Fruit fly (Drosophila melanogaster): ENCODE results near the gene CG18508.
A peak's percentile ranks its signal among the peaks of the same experiment; 100 is the strongest.

Gene CG18508

DNA sequence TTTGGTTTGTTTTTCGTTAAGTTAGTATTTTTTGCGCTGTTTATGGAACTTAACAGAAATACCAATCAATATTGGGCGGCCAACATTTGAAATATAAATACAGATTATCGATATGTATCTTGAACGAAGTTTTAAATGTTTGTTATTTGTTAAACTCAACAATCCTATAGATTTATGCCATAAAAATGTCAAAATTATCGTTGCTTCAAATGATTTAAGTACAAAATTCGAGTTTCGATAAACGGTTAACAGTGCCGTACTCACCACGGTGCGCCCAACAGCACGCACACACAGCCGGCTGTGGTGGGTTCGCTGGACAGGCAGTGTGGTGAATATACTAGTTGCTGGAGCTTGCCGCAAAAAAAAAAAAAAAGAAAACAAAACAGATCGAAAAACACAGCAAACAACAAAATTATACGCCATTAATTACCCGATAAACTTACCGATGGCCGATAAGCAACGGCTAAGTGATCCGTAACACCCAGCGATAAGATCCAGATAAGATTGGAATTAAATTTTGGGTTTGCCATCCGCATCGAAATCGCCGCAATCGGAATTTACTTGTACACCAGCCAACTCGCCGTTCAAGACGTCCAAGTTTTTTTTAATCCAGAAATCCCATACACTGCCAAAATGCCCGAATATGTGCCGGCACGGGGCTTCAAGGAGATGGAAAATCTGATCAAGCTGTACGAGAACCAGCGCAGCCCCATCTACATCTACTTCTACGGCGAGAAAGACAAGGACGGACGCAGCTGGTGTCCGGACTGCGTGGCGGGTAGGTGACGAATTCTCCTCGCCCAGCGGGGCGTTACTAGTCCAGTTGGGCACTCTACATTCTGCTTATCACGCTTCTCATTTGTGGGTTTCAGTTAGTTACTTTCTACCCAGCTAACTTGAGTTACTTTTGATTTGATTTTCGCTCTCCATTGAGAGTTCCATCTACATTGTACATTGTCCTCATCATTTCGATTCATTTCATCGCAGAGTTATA is 2.2 kb upstream of the CG18508 start, which contains the start of gene CG3939:
Gene CG3939, plus strand, starts transcription at position 138 of the 994 bp plus-strand sequence.
- TF ChIP-seq EcR (GFP tag; optimal IDR thresholded peaks at IDR 0.05), result no peak
- TF ChIP-seq CG8159 (tag; optimal IDR thresholded peaks at IDR 0.05), result peak; percentile 21
- peak; percentile 69 for TF ChIP-seq CG4496 (GFP tag; IDR thresholded peaks at IDR 0.05)
- no peak for TF ChIP-seq CG10348 (GFP tag; IDR thresholded peaks at IDR 0.05)
- peak; percentile 0 for TF ChIP-seq CG15710 (tag; optimal IDR thresholded peaks at IDR 0.05)
- peak; percentile 16 for TF ChIP-seq CG13204 (GFP tag; optimal IDR thresholded peaks at IDR 0.05)
- peak; percentile 8 for TF ChIP-seq Pif1B (GFP tag; optimal IDR thresholded peaks at IDR 0.05)
- TF ChIP-seq Pif1A (GFP tag; optimal IDR thresholded peaks at IDR 0.05), result peak; percentile 25
- TF ChIP-seq Snoo (tag; optimal IDR thresholded peaks at IDR 0.05), result no peak
- 0 out of 2 replicates have a peak, but pooled peaks have one; percentile 13 for TF ChIP-seq Ets98B (GFP tag; IDR thresholded peaks at IDR 0.05)
- TF ChIP-seq fd96Ca (GFP tag; IDR thresholded peaks at IDR 0.05), result 0 out of 3 replicates have a peak, but pooled peaks have one; percentile 46
- no peak for TF ChIP-seq D1 (tag; optimal IDR thresholded peaks at IDR 0.05)
- TF ChIP-seq CG12605 (GFP tag; IDR thresholded peaks at IDR 0.05), result peak; percentile 81
- TF ChIP-seq CG17806 (tag; optimal IDR thresholded peaks at IDR 0.05), result no peak
- TF ChIP-seq CG8301 (tag; optimal IDR thresholded peaks at IDR 0.05), result no peak
- no peak for TF ChIP-seq CG32121 (GFP tag; IDR thresholded peaks at IDR 0.05)
- TF ChIP-seq CG14655 (GFP tag; optimal IDR thresholded peaks at IDR 0.05), result peak; percentile 7
- TF ChIP-seq gl (tag; optimal IDR thresholded peaks at IDR 0.05), result peak; percentile 55
- no peak for TF ChIP-seq rn (GFP tag; IDR thresholded peaks at IDR 0.05)
- peak; percentile 30 for TF ChIP-seq CG34367 (tag; optimal IDR thresholded peaks at IDR 0.05)
- no peak for TF ChIP-seq CG9948 (tag; optimal IDR thresholded peaks at IDR 0.05)

- TF ChIP-seq CG13204 (GFP tag; optimal IDR thresholded peaks at IDR 0.05), result no peak
- no peak for TF ChIP-seq CG10348 (GFP tag; IDR thresholded peaks at IDR 0.05)
- TF ChIP-seq rn (GFP tag; IDR thresholded peaks at IDR 0.05), result no peak
- TF ChIP-seq Pif1A (GFP tag; optimal IDR thresholded peaks at IDR 0.05), result no peak
- no peak for TF ChIP-seq CG14655 (GFP tag; optimal IDR thresholded peaks at IDR 0.05)
- no peak for TF ChIP-seq Snoo (tag; optimal IDR thresholded peaks at IDR 0.05)
- no peak for TF ChIP-seq gl (tag; optimal IDR thresholded peaks at IDR 0.05)
- TF ChIP-seq CG4496 (GFP tag; IDR thresholded peaks at IDR 0.05), result no peak
- TF ChIP-seq CG9948 (tag; optimal IDR thresholded peaks at IDR 0.05), result no peak
Observed at dm6 chrX:3174374-3174773, 1.4 kb upstream of the CG18508 start, which contains the start of gene Fcp3C. TSS of gene Fcp3C (minus strand) at chrX:3174474.

DNA sequence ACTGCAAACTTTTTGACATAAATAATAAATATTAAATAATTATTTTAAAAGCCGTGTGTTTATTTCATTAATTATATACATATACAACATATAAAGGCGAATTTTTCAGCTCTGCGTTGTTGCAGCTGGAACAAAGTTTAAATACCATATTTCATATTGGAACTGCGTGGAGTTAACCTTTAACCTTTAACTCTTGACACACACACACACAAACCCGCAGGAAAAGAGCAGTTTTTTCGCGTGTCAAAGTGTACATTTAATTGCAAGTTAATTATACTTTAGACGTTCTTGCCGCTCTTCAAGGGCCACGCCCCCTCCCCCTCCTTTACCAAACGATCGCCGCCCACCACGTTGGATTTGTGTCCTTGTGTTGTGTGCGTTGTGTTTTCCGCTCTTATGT is 723 bp downstream of the CG18508 start:
- TF ChIP-seq fd96Ca (GFP tag; IDR thresholded peaks at IDR 0.05) (no peak), CG4496 (GFP tag; IDR thresholded peaks at IDR 0.05) (no peak)

DNA sequence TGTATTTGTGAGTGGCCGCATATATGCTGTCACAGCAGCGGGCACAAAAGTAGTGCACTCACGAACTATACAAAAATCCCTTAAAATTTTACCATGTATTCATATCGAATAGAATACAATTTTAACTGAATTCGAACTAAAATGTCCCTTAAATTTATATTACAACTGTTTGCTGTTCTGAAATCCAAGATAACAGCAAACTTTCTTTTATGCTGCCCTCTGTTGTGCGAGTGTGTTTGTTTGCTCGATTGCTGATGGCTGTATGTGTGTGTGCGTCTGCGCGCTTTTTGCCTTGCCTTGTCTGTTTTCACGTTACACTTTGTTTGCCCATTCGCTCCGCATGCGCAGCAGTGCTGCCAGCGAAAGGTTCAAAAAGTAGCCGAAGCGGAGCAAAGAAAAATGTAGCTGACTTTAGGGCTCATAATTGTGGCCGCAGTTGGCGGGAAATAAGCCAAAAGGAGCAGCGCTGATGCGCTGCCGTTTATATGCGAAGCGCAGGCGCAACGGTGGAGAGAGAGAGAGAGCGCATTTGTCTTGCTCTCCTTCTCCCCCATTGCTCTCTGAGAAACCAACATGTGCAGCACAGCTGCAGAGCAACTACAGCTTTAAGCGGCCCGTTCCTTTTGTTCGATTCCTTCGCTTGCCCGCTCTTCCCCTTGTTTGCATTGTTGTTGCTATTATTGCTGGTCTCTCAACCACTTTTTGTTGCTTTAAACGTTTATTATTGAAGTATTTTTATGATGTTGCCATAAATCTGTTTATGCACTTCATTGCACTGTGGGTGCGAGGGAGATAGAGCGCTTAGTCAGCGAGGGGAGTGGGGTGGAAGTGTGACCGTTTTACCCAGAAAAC is 10.3 kb downstream of the CG18508 start:
- TF ChIP-seq Pif1B (GFP tag; optimal IDR thresholded peaks at IDR 0.05) (peak; percentile 89), CG17806 (tag; optimal IDR thresholded peaks at IDR 0.05) (peak; percentile 89), CG10348 (GFP tag; IDR thresholded peaks at IDR 0.05) (peak; percentile 61), CG9948 (tag; optimal IDR thresholded peaks at IDR 0.05) (peak; percentile 90), gl (tag; optimal IDR thresholded peaks at IDR 0.05) (peak; percentile 68), CG15710 (tag; optimal IDR thresholded peaks at IDR 0.05) (peak; percentile 90), D1 (tag; optimal IDR thresholded peaks at IDR 0.05) (peak; percentile 54), Ets98B (GFP tag; IDR thresholded peaks at IDR 0.05) (peak; percentile 93), CG13204 (GFP tag; optimal IDR thresholded peaks at IDR 0.05) (peak; percentile 18), CG8159 (tag; optimal IDR thresholded peaks at IDR 0.05) (peak; percentile 93), EcR (GFP tag; optimal IDR thresholded peaks at IDR 0.05) (no peak), CG4496 (GFP tag; IDR thresholded peaks at IDR 0.05) (peak; percentile 94), Snoo (tag; optimal IDR thresholded peaks at IDR 0.05) (peak; percentile 89), fd96Ca (GFP tag; IDR thresholded peaks at IDR 0.05) (peak; percentile 89), CG12605 (GFP tag; IDR thresholded peaks at IDR 0.05) (peak; percentile 50; the same call in 1 of the 2 replicates), CG34367 (tag; optimal IDR thresholded peaks at IDR 0.05) (peak; percentile 91), CG32121 (GFP tag; IDR thresholded peaks at IDR 0.05) (peak; percentile 93), CG14655 (GFP tag; optimal IDR thresholded peaks at IDR 0.05) (peak; percentile 92), rn (GFP tag; IDR thresholded peaks at IDR 0.05) (peak; percentile 84), Pif1A (GFP tag; optimal IDR thresholded peaks at IDR 0.05) (peak; percentile 89), CG8301 (tag; optimal IDR thresholded peaks at IDR 0.05) (peak; percentile 93)
